Worm (Caenorhabditis elegans): ENCODE results near the gene npax-3.
A peak's percentile ranks its signal among the peaks of the same experiment; 100 is the strongest.

Gene npax-3

DNA sequence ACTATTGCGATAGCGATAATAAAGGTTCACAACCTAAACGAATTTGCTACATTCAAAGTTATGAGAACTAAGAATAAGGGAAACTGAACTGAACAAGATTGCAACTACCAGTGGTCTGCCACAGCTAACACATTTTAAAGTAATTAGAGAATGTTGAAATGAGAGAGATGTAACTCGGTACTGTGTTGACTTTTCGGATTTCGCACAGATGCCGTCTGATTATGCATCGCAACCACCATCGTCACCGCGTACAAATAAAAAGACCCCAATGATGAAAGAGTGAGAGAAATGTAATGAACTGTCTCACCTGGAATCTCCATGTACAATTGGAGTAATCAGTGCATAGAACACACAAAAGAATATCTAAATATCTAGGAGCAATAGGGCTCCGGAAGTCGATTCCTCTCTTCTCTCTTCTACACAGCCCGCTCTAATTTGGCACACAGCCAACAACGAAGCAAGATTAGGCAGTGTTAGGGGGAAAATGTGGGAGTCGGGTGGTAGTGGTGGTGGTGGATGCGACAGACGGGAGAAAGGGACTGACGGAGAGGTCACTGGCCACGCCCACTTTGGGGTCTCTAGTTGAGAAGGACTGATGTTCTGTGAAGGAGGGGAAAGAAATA is 40.8 kb upstream of the npax-3 start, which contains the start of gene F13E9.11:
Gene F13E9.11 (minus strand): TSS at position 507 of the 623 bp plus-strand sequence.
- TF ChIP-seq unc-55 (GFP tag; optimal IDR thresholded peaks at IDR 0.05) (peak; percentile 12), alr-1 (tag; optimal IDR thresholded peaks at IDR 0.05) (no peak), lin-11 (tag; optimal IDR thresholded peaks at IDR 0.05) (no peak), zag-1 (tag; optimal IDR thresholded peaks at IDR 0.05) (peak; percentile 61), skn-1 (tag; optimal IDR thresholded peaks at IDR 0.05) (no peak), lsy-2 (tag; optimal IDR thresholded peaks at IDR 0.05) (peak in 1 of 2 experiments; percentile 19), elt-3 (tag; optimal IDR thresholded peaks at IDR 0.05) (no peak), crh-2 (tag; optimal IDR thresholded peaks at IDR 0.05) (no peak), ZK546.5 (tag; optimal IDR thresholded peaks at IDR 0.05) (no peak), C34F6.9 (tag; optimal IDR thresholded peaks at IDR 0.05) (peak; percentile 5)

DNA sequence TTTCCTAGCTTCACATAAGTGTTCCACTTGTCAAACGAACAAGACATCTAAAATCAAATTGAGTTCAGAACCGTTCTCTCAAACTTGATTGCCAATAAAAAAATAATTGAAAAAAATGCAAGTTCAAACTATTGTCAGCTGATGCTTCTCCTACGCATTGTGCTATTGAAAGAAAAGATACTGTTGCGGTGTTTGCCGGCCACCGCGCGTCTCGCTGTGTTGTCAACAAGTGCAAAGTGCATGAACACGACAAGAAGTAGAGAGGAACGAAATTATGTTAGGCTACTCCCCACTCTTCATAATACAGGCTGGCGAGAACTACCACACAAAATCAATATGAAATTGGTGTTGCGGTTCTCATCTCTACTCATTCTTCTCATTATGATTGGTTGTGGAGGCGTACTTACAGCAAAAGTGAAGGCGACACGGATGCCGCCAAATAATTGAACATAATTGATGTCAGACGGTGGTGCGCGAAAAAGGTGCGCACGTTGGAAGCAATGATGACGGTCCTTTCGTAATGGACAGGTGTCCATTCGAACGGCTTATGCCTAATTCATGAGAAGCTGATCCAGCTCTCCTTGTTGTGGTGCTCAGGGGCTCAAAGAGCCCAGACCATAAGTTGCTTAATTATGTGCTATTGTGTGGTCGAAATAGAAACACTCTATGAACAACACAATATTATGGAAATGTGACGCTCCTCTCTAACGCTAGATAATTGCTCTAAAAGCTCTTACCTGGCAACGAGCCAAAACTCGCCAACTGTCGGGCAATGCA is 39.6 kb upstream of the npax-3 start:
- no peak for TF ChIP-seq ama-1 (optimal IDR thresholded peaks at IDR 0.05)
- TF ChIP-seq ceh-16 (tag; optimal IDR thresholded peaks at IDR 0.05): no peak
- no peak for TF ChIP-seq lin-13 (GFP tag; optimal IDR thresholded peaks at IDR 0.05)
- no peak for TF ChIP-seq nhr-12 (tag; optimal IDR thresholded peaks at IDR 0.05)
- TF ChIP-seq nhr-10 (tag; optimal IDR thresholded peaks at IDR 0.05): no peak
- no peak for TF ChIP-seq fos-1 (tag; optimal IDR thresholded peaks at IDR 0.05)
- no peak for TF ChIP-seq nhr-77 (tag; optimal IDR thresholded peaks at IDR 0.05)
- no peak for TF ChIP-seq sma-3 (GFP tag; optimal IDR thresholded peaks at IDR 0.05)

DNA sequence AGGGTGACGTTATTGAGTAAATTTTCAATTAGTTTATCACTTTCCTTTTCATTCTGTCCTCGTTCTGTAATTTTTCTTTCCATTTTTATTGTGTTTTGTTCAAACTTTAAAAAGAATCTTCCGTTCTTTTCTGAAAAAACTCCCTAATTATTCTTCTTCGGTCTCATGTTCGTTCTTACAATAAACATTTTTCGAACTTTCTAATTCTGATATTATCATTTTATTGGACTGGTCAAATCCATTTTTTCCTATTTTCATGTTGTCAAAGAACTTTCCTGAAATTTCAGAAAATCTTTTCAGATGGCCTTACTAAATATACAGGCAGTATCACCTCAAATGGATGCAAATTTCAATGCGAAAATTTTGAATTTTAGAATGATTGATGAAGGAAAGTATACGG is 36.1 kb upstream of the npax-3 start, which contains the start of gene nish-1:
Gene nish-1 (plus strand): TSS at position 301 of the 400 bp plus-strand sequence.
- TF ChIP-seq nhr-23 (tag; optimal IDR thresholded peaks at IDR 0.05) (no peak), skn-1 (tag; optimal IDR thresholded peaks at IDR 0.05) (no peak)

DNA sequence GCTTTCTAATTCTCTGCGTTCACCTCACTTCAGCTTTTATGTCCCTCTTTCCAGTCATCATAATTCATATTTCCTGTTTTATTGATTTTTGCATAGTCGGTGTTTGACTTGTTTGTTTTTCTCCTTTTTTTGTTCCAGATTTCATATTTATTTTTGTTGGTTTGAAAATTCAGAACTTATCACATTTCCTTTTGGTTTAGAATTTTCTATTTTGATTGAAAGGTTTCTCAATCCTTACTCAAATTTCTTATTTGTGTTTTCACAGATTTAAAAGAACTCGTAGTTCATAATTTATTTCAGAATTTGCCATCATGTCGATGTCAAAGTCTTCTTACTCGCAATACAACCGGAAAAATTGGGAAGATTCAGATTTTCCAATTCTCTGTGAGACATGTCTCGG is 33.2 kb upstream of the npax-3 start, which contains the start of gene rbm-22:
Gene rbm-22 (plus strand): TSS at position 301 of the 400 bp plus-strand sequence.
- TF ChIP-seq dmd-4 (tag; optimal IDR thresholded peaks at IDR 0.05) (no peak), mbf-1 (tag; optimal IDR thresholded peaks at IDR 0.05) (no peak), ztf-11 (tag; optimal IDR thresholded peaks at IDR 0.05) (no peak), F13H6.1 (tag; optimal IDR thresholded peaks at IDR 0.05) (no peak), sma-9 (GFP tag; optimal IDR thresholded peaks at IDR 0.05) (no peak), sma-9 (tag; optimal IDR thresholded peaks at IDR 0.05) (no peak), unc-39 (tag; optimal IDR thresholded peaks at IDR 0.05) (no peak), nhr-25 (tag; optimal IDR thresholded peaks at IDR 0.05) (no peak), zag-1 (tag; optimal IDR thresholded peaks at IDR 0.05) (no peak), nhr-10 (tag; optimal IDR thresholded peaks at IDR 0.05) (no peak), R02D3.7 (tag; optimal IDR thresholded peaks at IDR 0.05) (no peak), lin-39 (tag; optimal IDR thresholded peaks at IDR 0.05) (no peak), lin-11 (tag; optimal IDR thresholded peaks at IDR 0.05) (no peak), ama-1 (optimal IDR thresholded peaks at IDR 0.05) (no peak), C34F6.9 (tag; optimal IDR thresholded peaks at IDR 0.05) (no peak), nhr-77 (tag; optimal IDR thresholded peaks at IDR 0.05) (no peak), elt-3 (tag; optimal IDR thresholded peaks at IDR 0.05) (no peak), sma-3 (GFP tag; optimal IDR thresholded peaks at IDR 0.05) (no peak), egl-27 (tag; optimal IDR thresholded peaks at IDR 0.05) (no peak)

DNA sequence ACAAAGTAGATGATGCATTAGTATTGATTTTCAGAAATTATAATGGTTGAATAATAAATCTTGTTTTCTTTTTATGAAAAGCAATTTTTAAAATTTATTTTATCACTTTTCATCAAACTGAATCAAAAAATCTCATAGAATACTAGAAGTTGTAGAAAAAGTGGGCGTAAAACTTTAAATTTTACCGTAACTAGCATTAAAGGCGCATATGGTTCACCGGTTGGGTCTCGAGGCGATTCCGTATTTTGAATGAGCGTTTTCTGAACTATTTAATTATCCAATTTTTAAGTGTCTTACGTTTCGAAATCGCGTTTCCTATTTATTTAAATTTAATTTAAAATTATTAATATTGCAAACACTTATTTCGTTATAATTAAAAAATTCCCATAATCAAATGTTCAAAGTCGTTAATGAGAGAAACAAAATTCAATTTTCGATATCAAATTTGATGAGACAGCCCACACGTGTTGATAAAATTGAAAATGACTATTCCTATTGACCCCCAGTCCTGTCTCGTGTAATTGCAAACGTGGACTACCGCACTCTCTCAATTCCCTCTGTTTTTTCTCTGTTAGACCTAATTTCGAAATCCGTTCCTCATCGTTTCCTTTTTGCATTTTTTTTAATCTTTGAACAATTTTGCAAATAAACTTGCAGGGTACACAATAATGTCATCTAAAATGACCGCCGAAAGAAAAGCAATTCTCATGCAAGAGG is 30.5 kb upstream of the npax-3 start, which contains the start of the genes T11G6.2 and hars-1:
Gene T11G6.2 (minus strand): TSS at position 197 of the 717 bp plus-strand sequence.
Gene hars-1 (plus strand): TSS at position 658 of the 717 bp plus-strand sequence.
- TF ChIP-seq blmp-1 (tag; optimal IDR thresholded peaks at IDR 0.05; ENCODE audit: insufficient read depth) (no peak), crh-2 (tag; optimal IDR thresholded peaks at IDR 0.05) (peak; percentile 64), unc-62 (GFP tag; optimal IDR thresholded peaks at IDR 0.05) (no peak), alr-1 (tag; optimal IDR thresholded peaks at IDR 0.05) (no peak), fos-1 (tag; optimal IDR thresholded peaks at IDR 0.05) (peak; percentile 88), lsy-2 (tag; optimal IDR thresholded peaks at IDR 0.05) (peak in 1 of 2 experiments; percentile 32), lin-11 (tag; optimal IDR thresholded peaks at IDR 0.05) (no peak), mbf-1 (tag; optimal IDR thresholded peaks at IDR 0.05) (no peak), C34F6.9 (tag; optimal IDR thresholded peaks at IDR 0.05) (peak; percentile 31), nhr-129 (tag; optimal IDR thresholded peaks at IDR 0.05) (peak; percentile 63), ceh-82 (tag; optimal IDR thresholded peaks at IDR 0.05) (no peak), aly-2 (tag; optimal IDR thresholded peaks at IDR 0.05) (no peak), ztf-11 (tag; optimal IDR thresholded peaks at IDR 0.05) (no peak), unc-55 (GFP tag; optimal IDR thresholded peaks at IDR 0.05) (peak; percentile 47), lin-39 (tag; optimal IDR thresholded peaks at IDR 0.05) (no peak), nhr-25 (tag; optimal IDR thresholded peaks at IDR 0.05) (no peak), skn-1 (tag; optimal IDR thresholded peaks at IDR 0.05) (no peak), nhr-12 (tag; optimal IDR thresholded peaks at IDR 0.05) (no peak)

All from whole organism, L2 larva.